Worm (Caenorhabditis elegans) whole organism, young adult: ENCODE results near the gene vnut-1.

Source experiments
- F22D6.2 ChIP-seq: sonication (generic microtip); optimal IDR thresholded peaks from 2 replicates; lab custom pipeline; 2016; ENCODE audit warnings: mild to moderate bottlenecking, missing genetic modification characterization, missing compliant biosample characterization
- F49E8.2 ChIP-seq: sonication (generic microtip); optimal IDR thresholded peaks from 3 replicates; lab custom pipeline; 2017; ENCODE audit warnings: missing genetic modification characterization, mild to moderate bottlenecking, missing compliant biosample characterization, antibody characterized with exemption, moderate library complexity; ENCODE audit not compliant: insufficient read depth
- F55B11.4 ChIP-seq: sonication (generic microtip); optimal IDR thresholded peaks from 2 replicates; lab custom pipeline; 2016; ENCODE audit warnings: missing compliant biosample characterization, missing genetic modification characterization, borderline replicate concordance; ENCODE audit not compliant: insufficient read depth
- K11D2.4 ChIP-seq: fragments of 200-800 bp; sonication (Bioruptor generic); IDR thresholded peaks from 2 replicates; pipeline ENCODE4 v1.3.6; 2022; ENCODE audit warnings: missing genetic modification reagents, missing genetic modification characterization, missing compliant biosample characterization
- K12H6.12 ChIP-seq: fragments of 200-800 bp; sonication (Bioruptor generic); optimal IDR thresholded peaks from 2 replicates; lab custom pipeline; 2018; ENCODE audit warnings: mild to moderate bottlenecking, missing genetic modification characterization, missing compliant biosample characterization
- T26A5.8 ChIP-seq: sonication (generic microtip); optimal IDR thresholded peaks from 2 replicates; lab custom pipeline; 2016; ENCODE audit warnings: missing genetic modification characterization, missing compliant biosample characterization
- Y53G8AR.9 ChIP-seq: fragments of 200-800 bp; sonication (Bioruptor generic); conservative IDR thresholded peaks from 2 replicates; pipeline ENCODE4 v1.3.6; 2022; ENCODE audit warnings: missing genetic modification reagents, missing genetic modification characterization, missing compliant biosample characterization
- ZK185.1 ChIP-seq: sonication (generic microtip); optimal IDR thresholded peaks from 2 replicates; lab custom pipeline; 2016; ENCODE audit warnings: mild to moderate bottlenecking, missing genetic modification characterization, missing compliant biosample characterization; ENCODE audit not compliant: poor library complexity, severe bottlenecking
- aptf-2 ChIP-seq: fragments of 200-800 bp; sonication (Bioruptor generic); conservative IDR thresholded peaks from 2 replicates; pipeline ENCODE4 v1.3.6; 2022; ENCODE audit warnings: missing genetic modification reagents, missing genetic modification characterization, missing compliant biosample characterization
- attf-6 ChIP-seq: fragments of 200-800 bp; sonication (Bioruptor generic); IDR thresholded peaks from 2 replicates; pipeline ENCODE4 v1.3.6; 2022; ENCODE audit warnings: missing genetic modification reagents, missing genetic modification characterization, missing compliant biosample characterization
- ccch-3 ChIP-seq: fragments of 200-800 bp; sonication (Bioruptor generic); optimal IDR thresholded peaks from 2 replicates; lab custom pipeline; 2018; ENCODE audit warnings: mild to moderate bottlenecking, missing genetic modification characterization, missing compliant biosample characterization
- cebp-2 ChIP-seq: fragments of 200-800 bp; sonication (Bioruptor generic); IDR thresholded peaks from 2 replicates; pipeline ENCODE4 v1.3.6; 2022; ENCODE audit warnings: missing genetic modification characterization, missing compliant biosample characterization
- ceh-91 ChIP-seq: fragments of 200-800 bp; sonication (Bioruptor generic); IDR thresholded peaks from 2 replicates; pipeline ENCODE4 v1.3.6; 2022; ENCODE audit warnings: missing genetic modification reagents, missing genetic modification characterization, missing compliant biosample characterization
- chd-7 ChIP-seq: sonication (generic microtip); optimal IDR thresholded peaks from 2 replicates; lab custom pipeline; 2016; ENCODE audit warnings: mild to moderate bottlenecking, missing genetic modification characterization, moderate library complexity, missing compliant biosample characterization
- efl-1 ChIP-seq: fragments of 150-350 bp; optimal IDR thresholded peaks from 2 replicates; lab custom pipeline; 2014; ENCODE audit warnings: missing biosample characterization, missing genetic modification reagents, missing genetic modification characterization
- hmg-20 ChIP-seq: fragments of 200-800 bp; sonication (Bioruptor generic); IDR thresholded peaks from 2 replicates; pipeline ENCODE4 v1.3.6; 2022; ENCODE audit warnings: missing genetic modification reagents, missing genetic modification characterization, missing compliant biosample characterization
- let-526 ChIP-seq: fragments of 200-800 bp; sonication (Bioruptor generic); IDR thresholded peaks from 2 replicates; pipeline ENCODE4 v1.3.6; 2022; ENCODE audit warnings: missing genetic modification reagents, missing genetic modification characterization, missing compliant biosample characterization
- lin-54 ChIP-seq: fragments of 200-800 bp; sonication (Bioruptor generic); optimal IDR thresholded peaks from 2 replicates; lab custom pipeline; 2018; ENCODE audit warnings: mild to moderate bottlenecking, missing genetic modification characterization, missing compliant biosample characterization
- lir-1 ChIP-seq: fragments of 200-800 bp; sonication (Bioruptor generic); conservative IDR thresholded peaks from 2 replicates; pipeline ENCODE4 v1.3.6; 2022; ENCODE audit warnings: missing genetic modification reagents, missing genetic modification characterization, missing compliant biosample characterization
- lsl-1 ChIP-seq: fragments of 200-800 bp; sonication (Bioruptor generic); optimal IDR thresholded peaks from 2 replicates; lab custom pipeline; 2018; ENCODE audit warnings: mild to moderate bottlenecking, missing genetic modification characterization, moderate library complexity, missing compliant biosample characterization
- madf-10 ChIP-seq: sonication (generic microtip); optimal IDR thresholded peaks from 2 replicates; lab custom pipeline; 2016; ENCODE audit warnings: mild to moderate bottlenecking, missing genetic modification characterization, missing compliant biosample characterization
- madf-6 ChIP-seq: fragments of 200-800 bp; sonication (Bioruptor generic); IDR thresholded peaks from 2 replicates; pipeline ENCODE4 v1.3.6; 2022; ENCODE audit warnings: missing genetic modification reagents, missing genetic modification characterization, missing compliant biosample characterization
- nfyb-1 ChIP-seq: fragments of 200-800 bp; sonication (Bioruptor generic); IDR thresholded peaks from 2 replicates; pipeline ENCODE4 v1.3.6; 2022; ENCODE audit warnings: missing genetic modification reagents, missing genetic modification characterization, missing compliant biosample characterization
- nhr-27 ChIP-seq: fragments of 200-800 bp; sonication (Bioruptor generic); optimal IDR thresholded peaks from 2 replicates; lab custom pipeline; 2018; ENCODE audit warnings: mild to moderate bottlenecking, missing genetic modification characterization, moderate library complexity, missing compliant biosample characterization
- nhr-80 ChIP-seq: sonication (generic microtip); optimal IDR thresholded peaks from 2 replicates; lab custom pipeline; 2016; ENCODE audit warnings: missing genetic modification characterization, missing compliant biosample characterization
- rec-8 ChIP-seq, 2 experiments: sonication (generic microtip); optimal IDR thresholded peaks; 2 replicates each; lab custom pipeline; 2016; ENCODE audit warnings: mild to moderate bottlenecking in 2 of 2, missing genetic modification characterization in 2 of 2, missing genetic modification reagents in 2 of 2, missing genotype in 2 of 2, missing biosample characterization in 1 of 2, missing compliant biosample characterization in 1 of 2, moderate library complexity in 1 of 2
- repo-1 ChIP-seq: sonication (generic microtip); optimal IDR thresholded peaks from 2 replicates; lab custom pipeline; 2017; ENCODE audit warnings: mild to moderate bottlenecking, missing genetic modification characterization, missing compliant biosample characterization
- rpc-1 ChIP-seq, 2 experiments: fragments of 150-350 bp in 1 of 2; sonication (generic microtip) in 1 of 2; optimal IDR thresholded peaks; 2 replicates each; lab custom pipeline; 2014 to 2018; ENCODE audit warnings: missing biosample characterization in 1 of 2, missing genetic modification characterization in 1 of 2, missing genetic modification reagents in 1 of 2, missing genotype in 1 of 2
- sdz-38 ChIP-seq: sonication (generic microtip); optimal IDR thresholded peaks from 2 replicates; lab custom pipeline; 2016; ENCODE audit warnings: missing genotype, missing genetic modification characterization, missing compliant biosample characterization
- tbp1 ChIP-seq: fragments of 200-800 bp; sonication (Bioruptor generic); optimal IDR thresholded peaks from 2 replicates; lab custom pipeline; 2018; ENCODE audit warnings: mild to moderate bottlenecking, missing genetic modification characterization, missing compliant biosample characterization
- zfh-2 ChIP-seq: fragments of 200-800 bp; sonication (Bioruptor generic); conservative IDR thresholded peaks from 2 replicates; pipeline ENCODE4 v1.3.6; 2022; ENCODE audit warnings: missing genetic modification reagents, missing genetic modification characterization, missing compliant biosample characterization
- ztf-18 ChIP-seq: sonication (generic microtip); optimal IDR thresholded peaks from 2 replicates; lab custom pipeline; 2016; ENCODE audit warnings: missing genotype, mild to moderate bottlenecking, missing genetic modification characterization, missing compliant biosample characterization
- ztf-28 ChIP-seq: fragments of 200-800 bp; sonication (Bioruptor generic); IDR thresholded peaks from 2 replicates; pipeline ENCODE4 v1.3.6; 2022; ENCODE audit warnings: missing genetic modification reagents, missing genetic modification characterization, missing compliant biosample characterization

vnut-1 gene

ce11 chrII:14528233-14528802, 38.7 kb downstream of the vnut-1 start, which contains the start of the genes F57C2.5 and spat-1 (continued):
- TF ChIP-seq F49E8.2 (tag; lab: Kevin White, UChicago) (peak; percentile 38), madf-10 (peak; percentile 80), ztf-18 (tag; lab: Kevin White, UChicago) (peak; percentile 42), tbp1 (peak; percentile 44), attf-6 (no peak), hmg-20 (GFP tag; lab: Robert Waterston, UW) (no peak), lin-54 (GFP tag; lab: Kevin White, UChicago) (peak; percentile 22), madf-6 (GFP tag; lab: Robert Waterston, UW) (peak; percentile 41; the same call in 1 of the 2 replicates)
- TF ChIP-seq, all 124 proteins: peak for 39

ce11 chrII:14534000-14534399, 44.4 kb downstream of the vnut-1 start, which contains the start of gene C04H5.1:
Gene C04H5.1, plus strand, starts transcription at chrII:14534300.
- TF ChIP-seq aptf-2 (GFP tag; lab: Robert Waterston, UW) (no peak), T26A5.8 (tag; lab: Kevin White, UChicago) (no peak), madf-6 (GFP tag; lab: Robert Waterston, UW) (no peak), nhr-80 (no peak), lsl-1 (GFP tag; lab: Kevin White, UChicago) (no peak), lir-1 (no peak), efl-1 (GFP tag; lab: Kevin White, UChicago) (no peak), K11D2.4 (GFP tag; lab: Robert Waterston, UW) (no peak), ceh-91 (GFP tag; lab: Robert Waterston, UW) (no peak), cebp-2 (GFP tag; lab: Robert Waterston, UW) (no peak), nfyb-1 (GFP tag; lab: Robert Waterston, UW) (no peak), repo-1 (no peak), Y53G8AR.9 (no peak), chd-7 (tag; lab: Kevin White, UChicago) (no peak), ccch-3 (GFP tag; lab: Kevin White, UChicago) (no peak), rec-8 (tag; optimal IDR thresholded peaks at IDR 0.05; lab: Kevin White, UChicago) (no peak), F55B11.4 (tag; lab: Kevin White, UChicago) (no peak)

- TF ChIP-seq sdz-38 (tag; lab: Kevin White, UChicago), result no peak
- TF ChIP-seq let-526 (GFP tag; lab: Robert Waterston, UW), result no peak
- no peak for TF ChIP-seq attf-6
- TF ChIP-seq zfh-2 (GFP tag; lab: Robert Waterston, UW), result no peak
- TF ChIP-seq F22D6.2 (tag; lab: Kevin White, UChicago), result no peak
- TF ChIP-seq madf-10, result no peak
- no peak for TF ChIP-seq rpc-1 (optimal IDR thresholded peaks at IDR 0.05; lab: Kevin White, UChicago)
- no peak for TF ChIP-seq rpc-1 (tag; optimal IDR thresholded peaks at IDR 0.05; lab: Kevin White, UChicago)
- TF ChIP-seq efl-1 (GFP tag; lab: Kevin White, UChicago), result no peak
- TF ChIP-seq ZK185.1 (tag; lab: Kevin White, UChicago), result no peak
- TF ChIP-seq K12H6.12 (tag; lab: Kevin White, UChicago), result no peak
- TF ChIP-seq ztf-28 (GFP tag; lab: Robert Waterston, UW), result no peak
- no peak for TF ChIP-seq T26A5.8 (tag; lab: Kevin White, UChicago)
- TF ChIP-seq nhr-80, result no peak
- no peak for TF ChIP-seq nhr-27 (tag; lab: Kevin White, UChicago)
- TF ChIP-seq repo-1, result no peak
- no peak for TF ChIP-seq Y53G8AR.9
- TF ChIP-seq, all 124 proteins: peak for 0
These were observed 48.1 kb downstream of the vnut-1 start, which contains the start of the genes clec-147 and C04H5.7 for ce11 chrII:14537728-14538127. Gene clec-147, minus strand, starts transcription at chrII:14537828. Gene C04H5.7, plus strand, starts transcription at chrII:14537946.
